Fruit fly (Drosophila melanogaster) whole organism, embryonic: ENCODE data around the gene GluProRS.

ENCODE experiments used
- ATbp ChIP-seq: fragments of 200-800 bp; sonication (Bioruptor generic); optimal IDR thresholded peaks from 2 replicates; lab custom pipeline; 2017; ENCODE audit warnings: missing biosample characterization, mild to moderate bottlenecking, missing genetic modification characterization, missing genetic modification reagents
- Antp ChIP-seq: fragments of 200-800 bp; sonication (Bioruptor generic); optimal IDR thresholded peaks from 3 replicates; lab custom pipeline; 2016; ENCODE audit warnings: missing biosample characterization, missing genetic modification characterization
- Blimp-1 ChIP-seq: fragments of 200-800 bp; sonication (Bioruptor generic); optimal IDR thresholded peaks from 3 replicates; lab custom pipeline; 2018; ENCODE audit warnings: missing biosample characterization, missing genetic modification characterization, mild to moderate bottlenecking, moderate library complexity, missing genetic modification reagents
- CG10147 ChIP-seq: fragments of 200-800 bp; sonication (Bioruptor generic); optimal IDR thresholded peaks from 2 replicates; lab custom pipeline; 2019; ENCODE audit warnings: missing biosample characterization, mild to moderate bottlenecking, missing genetic modification characterization, moderate library complexity
- CG10321 ChIP-seq: fragments of 200-800 bp; sonication (Bioruptor generic); IDR thresholded peaks from 2 replicates; pipeline ENCODE4 v1.3.6; 2022; ENCODE audit warnings: missing biosample characterization, missing genetic modification characterization
- CG10431 ChIP-seq: fragments of 200-800 bp; sonication (Bioruptor generic); optimal IDR thresholded peaks from 3 replicates; lab custom pipeline; 2018; ENCODE audit warnings: missing biosample characterization, mild to moderate bottlenecking, missing genetic modification characterization
- CG11456 ChIP-seq: fragments of 200-800 bp; sonication (Bioruptor generic); IDR thresholded peaks from 3 replicates; pipeline ENCODE4 v1.3.6; 2022; ENCODE audit warnings: missing biosample characterization, missing genetic modification characterization
- CG13624 ChIP-seq: fragments of 200-800 bp; sonication (Bioruptor generic); optimal IDR thresholded peaks from 2 replicates; lab custom pipeline; 2016; ENCODE audit warnings: missing biosample characterization, missing genetic modification characterization
- CG1602 ChIP-seq: fragments of 200-800 bp; sonication (Bioruptor generic); optimal IDR thresholded peaks from 3 replicates; lab custom pipeline; 2016; ENCODE audit warnings: missing biosample characterization, missing genetic modification characterization
- CG16779 ChIP-seq: fragments of 200-800 bp; sonication (Bioruptor generic); IDR thresholded peaks from 2 replicates; pipeline ENCODE4 v1.3.6; 2022; ENCODE audit warnings: missing biosample characterization, missing genetic modification characterization
- CG17829 ChIP-seq: fragments of 200-800 bp; optimal IDR thresholded peaks from 2 replicates; lab custom pipeline; 2019; ENCODE audit warnings: missing biosample characterization, mild to moderate bottlenecking, missing genetic modification characterization, moderate library complexity
- CG2202 ChIP-seq: fragments of 200-800 bp; sonication (Bioruptor generic); optimal IDR thresholded peaks from 2 replicates; lab custom pipeline; 2018; ENCODE audit warnings: missing biosample characterization, mild to moderate bottlenecking, missing genetic modification characterization
- CG31365 ChIP-seq: fragments of 200-800 bp; sonication (Bioruptor generic); optimal IDR thresholded peaks from 2 replicates; lab custom pipeline; 2018; ENCODE audit warnings: missing biosample characterization, mild to moderate bottlenecking, missing genetic modification characterization
- CG32772 ChIP-seq: fragments of 200-800 bp; sonication (Bioruptor generic); IDR thresholded peaks from 2 replicates; pipeline ENCODE4 v1.3.6; 2022; ENCODE audit warnings: missing biosample characterization, missing genetic modification characterization
- CG3281 ChIP-seq: fragments of 200-800 bp; sonication (Bioruptor generic); optimal IDR thresholded peaks from 3 replicates; lab custom pipeline; 2017; ENCODE audit warnings: missing biosample characterization, mild to moderate bottlenecking, missing genetic modification characterization
- CG4854 ChIP-seq: fragments of 200-800 bp; sonication (Bioruptor generic); optimal IDR thresholded peaks from 2 replicates; lab custom pipeline; 2016; ENCODE audit warnings: missing biosample characterization, missing genetic modification characterization, inconsistent platforms
- CG6765 ChIP-seq: fragments of 200-800 bp; sonication (Bioruptor generic); optimal IDR thresholded peaks from 3 replicates; lab custom pipeline; 2017; ENCODE audit warnings: missing biosample characterization, mild to moderate bottlenecking, missing genetic modification characterization
- CG7372 ChIP-seq: fragments of 200-800 bp; sonication (Bioruptor generic); IDR thresholded peaks from 2 replicates; pipeline ENCODE4 v1.3.6; 2022; ENCODE audit warnings: missing biosample characterization, missing genetic modification characterization
- CG8765 ChIP-seq: fragments of 200-800 bp; sonication (Bioruptor generic); IDR thresholded peaks from 2 replicates; pipeline ENCODE4 v1.3.6; 2022; ENCODE audit warnings: missing biosample characterization, missing genetic modification characterization
- CG9215 ChIP-seq: fragments of 200-800 bp; sonication (Bioruptor generic); IDR thresholded peaks from 2 replicates; pipeline ENCODE4 v1.3.6; 2022; ENCODE audit warnings: missing biosample characterization, missing genetic modification characterization
- Dad ChIP-seq: fragments of 200-800 bp; sonication (Bioruptor generic); optimal IDR thresholded peaks from 3 replicates; lab custom pipeline; 2016; ENCODE audit warnings: missing biosample characterization, missing genetic modification characterization
- Doc2 ChIP-seq: fragments of 200-800 bp; sonication (Bioruptor generic); IDR thresholded peaks from 2 replicates; pipeline ENCODE4 v1.3.6; 2022; ENCODE audit warnings: missing biosample characterization, missing genetic modification characterization
- Elba2 ChIP-seq: fragments of 200-800 bp; sonication (Bioruptor generic); optimal IDR thresholded peaks from 3 replicates; lab custom pipeline; 2016; ENCODE audit warnings: missing biosample characterization, missing genetic modification characterization
- HLH3B ChIP-seq: fragments of 200-800 bp; sonication (Bioruptor generic); IDR thresholded peaks from 2 replicates; pipeline ENCODE4 v1.3.6; 2022; ENCODE audit warnings: missing biosample characterization, missing genetic modification characterization
- Hr78 ChIP-seq, 2 experiments: fragments of 200-800 bp in 1 of 2; fragments of >200 bp in 1 of 2; sonication (Bioruptor generic) in 1 of 2; optimal IDR thresholded peaks; 2 replicates each; lab custom pipeline; 2017 to 2019; ENCODE audit warnings: missing biosample characterization in 2 of 2, missing genetic modification characterization in 2 of 2, mild to moderate bottlenecking in 1 of 2, moderate library complexity in 1 of 2
- MTF-1 ChIP-seq: fragments of 200-800 bp; sonication (Bioruptor generic); optimal IDR thresholded peaks from 2 replicates; lab custom pipeline; 2018; ENCODE audit warnings: missing biosample characterization, mild to moderate bottlenecking, missing genetic modification characterization, borderline replicate concordance
- Med ChIP-seq: fragments of 200-800 bp; sonication (Bioruptor generic); peaks from one replicate; lab custom pipeline; 2016; ENCODE audit warnings: missing biosample characterization, missing genetic modification characterization, mild to moderate bottlenecking, inconsistent platforms, moderate library complexity
- Myb ChIP-seq: fragments of 200-800 bp; sonication (Bioruptor generic); optimal IDR thresholded peaks from 2 replicates; lab custom pipeline; 2016; ENCODE audit warnings: missing biosample characterization, missing genetic modification characterization
- NK7.1 ChIP-seq: fragments of 200-800 bp; sonication (Bioruptor generic); optimal IDR thresholded peaks from 3 replicates; lab custom pipeline; 2016; ENCODE audit warnings: missing biosample characterization, missing genetic modification characterization
- Sox100B ChIP-seq: fragments of 200-800 bp; sonication (Bioruptor generic); optimal IDR thresholded peaks from 3 replicates; lab custom pipeline; 2018; ENCODE audit warnings: missing biosample characterization, mild to moderate bottlenecking, missing genetic modification characterization
- Ssrp ChIP-seq: fragments of 200-800 bp; sonication (Bioruptor generic); optimal IDR thresholded peaks from 2 replicates; lab custom pipeline; 2018; ENCODE audit warnings: missing biosample characterization, mild to moderate bottlenecking, missing genetic modification characterization, moderate library complexity
- cg ChIP-seq: fragments of 200-800 bp; sonication (Bioruptor generic); optimal IDR thresholded peaks from 3 replicates; lab custom pipeline; 2019; ENCODE audit warnings: missing biosample characterization, mild to moderate bottlenecking, missing genetic modification characterization, moderate library complexity
- ci ChIP-seq: fragments of 200-800 bp; sonication (Bioruptor generic); IDR thresholded peaks from 3 replicates; pipeline ENCODE4 v1.3.6; 2022; ENCODE audit warnings: missing biosample characterization, missing genetic modification characterization
- crol ChIP-seq: fragments of 200-800 bp; sonication (Bioruptor generic); IDR thresholded peaks from 2 replicates; pipeline ENCODE4 v1.3.6; 2022; ENCODE audit warnings: missing biosample characterization, missing genetic modification characterization
- dmrt11E ChIP-seq: fragments of 200-800 bp; sonication (Bioruptor generic); optimal IDR thresholded peaks from 3 replicates; lab custom pipeline; 2018; ENCODE audit warnings: missing biosample characterization, mild to moderate bottlenecking, missing genetic modification characterization, moderate library complexity
- fd64A ChIP-seq: fragments of 200-800 bp; sonication (Bioruptor generic); optimal IDR thresholded peaks from 3 replicates; lab custom pipeline; 2018; ENCODE audit warnings: missing biosample characterization, mild to moderate bottlenecking, missing genetic modification characterization
- gcm ChIP-seq: fragments of 200-800 bp; sonication (Bioruptor generic); optimal IDR thresholded peaks from 2 replicates; lab custom pipeline; 2019; ENCODE audit warnings: missing biosample characterization, mild to moderate bottlenecking, missing genetic modification characterization, moderate library complexity
- gcm2 ChIP-seq: fragments of 200-800 bp; sonication (Bioruptor generic); optimal IDR thresholded peaks from 2 replicates; lab custom pipeline; 2016; ENCODE audit warnings: missing biosample characterization, missing genetic modification characterization
- kni ChIP-seq: fragments of 200-800 bp; sonication (Bioruptor generic); optimal IDR thresholded peaks from 3 replicates; lab custom pipeline; 2017; ENCODE audit warnings: mild to moderate bottlenecking, missing biosample characterization, missing genetic modification reagents, missing genetic modification characterization
- p53 ChIP-seq: fragments of 200-800 bp; sonication (Bioruptor generic); optimal IDR thresholded peaks from 2 replicates; lab custom pipeline; 2016; ENCODE audit warnings: missing biosample characterization, missing genetic modification characterization
- psq ChIP-seq: fragments of 200-800 bp; sonication (Bioruptor generic); optimal IDR thresholded peaks from 2 replicates; lab custom pipeline; 2017; ENCODE audit warnings: missing biosample characterization, missing genetic modification characterization
- salm ChIP-seq: fragments of 200-800 bp; sonication (Bioruptor generic); optimal IDR thresholded peaks from 2 replicates; lab custom pipeline; 2018; ENCODE audit warnings: missing biosample characterization, mild to moderate bottlenecking, missing genetic modification characterization
- schlank ChIP-seq: fragments of 200-800 bp; sonication (Bioruptor generic); optimal IDR thresholded peaks from 2 replicates; lab custom pipeline; 2018; ENCODE audit warnings: missing biosample characterization, mild to moderate bottlenecking, missing genetic modification characterization
- sens ChIP-seq: fragments of 200-800 bp; sonication (Bioruptor generic); peaks from one replicate; lab custom pipeline; 2016; ENCODE audit warnings: missing biosample characterization, missing genetic modification characterization
- tap ChIP-seq: fragments of 200-800 bp; optimal IDR thresholded peaks from 3 replicates; lab custom pipeline; 2019; ENCODE audit warnings: missing biosample characterization, mild to moderate bottlenecking, missing genetic modification characterization, moderate library complexity
- tio ChIP-seq: fragments of 200-800 bp; sonication (Bioruptor generic); optimal IDR thresholded peaks from 2 replicates; lab custom pipeline; 2017; ENCODE audit warnings: missing biosample characterization, missing genetic modification characterization, inconsistent platforms
- unc-4 ChIP-seq: fragments of 200-800 bp; sonication (Bioruptor generic); IDR thresholded peaks from 2 replicates; pipeline ENCODE4 v1.3.6; 2022; ENCODE audit warnings: missing biosample characterization, missing genetic modification characterization; ENCODE audit not compliant: partially characterized antibody
- unpg ChIP-seq: fragments of 200-800 bp; sonication (Bioruptor generic); optimal IDR thresholded peaks from 3 replicates; lab custom pipeline; 2018; ENCODE audit warnings: missing biosample characterization, mild to moderate bottlenecking, missing genetic modification characterization, moderate library complexity
- vvl ChIP-seq: fragments of 200-800 bp; sonication (Bioruptor generic); IDR thresholded peaks from 2 replicates; pipeline ENCODE4 v1.3.6; 2022; ENCODE audit warnings: missing biosample characterization, missing genetic modification characterization

Gene GluProRS

dm6 chr3R:23971764-23972163, 13.6 kb upstream of the GluProRS start:
- TF ChIP-seq CG10321 (peak; percentile 56), Med (GFP tag; lab: Kevin White, UChicago) (peak; percentile 56), Doc2 (GFP tag; lab: Robert Waterston, UW) (0 out of 2 replicates have a peak, but pooled peaks have one; percentile 20), NK7.1 (no peak), kni (GFP tag; lab: Kevin White, UChicago) (no peak), CG11456 (peak; percentile 62; the same call in 1 of the 3 replicates), crol (GFP tag; lab: Robert Waterston, UW) (peak; percentile 68)

DNA sequence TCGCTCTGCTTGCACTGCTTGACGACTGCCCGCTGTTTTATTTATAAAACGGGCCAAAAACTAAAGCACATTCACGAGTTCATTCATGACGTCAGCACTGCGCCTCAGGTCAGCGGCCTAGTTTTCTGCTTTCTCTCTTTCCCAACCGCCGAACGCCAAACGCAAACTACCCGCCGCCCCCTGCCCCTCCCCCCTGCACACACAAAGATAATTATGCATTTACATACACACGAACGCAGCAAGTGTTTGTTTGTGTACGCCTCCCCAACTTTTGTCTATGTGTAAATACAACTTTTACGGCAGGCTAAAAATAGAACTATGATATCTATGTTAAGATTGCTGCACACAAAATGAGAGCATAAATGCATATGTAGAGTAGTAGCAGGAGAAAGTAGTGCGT, 13.0 kb upstream of the GluProRS start:
- TF ChIP-seq MTF-1 (GFP tag; lab: Kevin White, UChicago) (peak; percentile 11), CG31365 (tag; lab: Kevin White, UChicago) (peak; percentile 89), dmrt11E (tag; lab: Kevin White, UChicago) (no peak), ATbp (GFP tag; lab: Kevin White, UChicago) (peak; percentile 31), CG10147 (GFP tag; lab: Kevin White, UChicago) (no peak), salm (tag; lab: Kevin White, UChicago) (no peak), ci (peak; percentile 51; the same call in 1 of the 3 replicates), Elba2 (GFP tag; lab: Kevin White, UChicago) (no peak), crol (GFP tag; lab: Robert Waterston, UW) (peak; percentile 81), CG1602 (no peak), Hr78 (GFP tag; optimal IDR thresholded peaks at IDR 0.05; lab: Kevin White, UChicago) (peak in 1 of 2 experiments; percentile 43), cg (peak; percentile 60), CG17829 (tag; lab: Kevin White, UChicago) (no peak), Dad (GFP tag; lab: Kevin White, UChicago) (no peak), vvl (GFP tag; lab: Robert Waterston, UW) (peak; percentile 33; the same call in 1 of the 2 replicates), Blimp-1 (GFP tag; lab: Kevin White, UChicago) (peak; percentile 34), fd64A (GFP tag; lab: Kevin White, UChicago) (peak; percentile 11), CG16779 (GFP tag; lab: Robert Waterston, UW) (no peak), CG7372 (no peak), CG13624 (no peak)

- TF ChIP-seq CG4854 (no peak), CG32772 (GFP tag; lab: Robert Waterston, UW) (0 out of 2 replicates have a peak, but pooled peaks have one; percentile 16), CG10431 (no peak), unpg (GFP tag; lab: Kevin White, UChicago) (peak; percentile 61), CG11456 (0 out of 3 replicates have a peak, but pooled peaks have one; percentile 34), CG3281 (GFP tag; lab: Kevin White, UChicago) (peak; percentile 13), sens (GFP tag; lab: Kevin White, UChicago) (peak; percentile 64), Myb (GFP tag; lab: Kevin White, UChicago) (no peak), gcm (GFP tag; lab: Kevin White, UChicago) (peak; percentile 47), HLH3B (GFP tag; lab: Robert Waterston, UW) (peak; percentile 63), tap (tag; lab: Kevin White, UChicago) (peak; percentile 57), CG6765 (GFP tag; lab: Kevin White, UChicago) (no peak), tio (GFP tag; lab: Kevin White, UChicago) (no peak), Antp (GFP tag; lab: Kevin White, UChicago) (no peak), schlank (no peak), CG2202 (tag; lab: Kevin White, UChicago) (no peak), Ssrp (tag; lab: Kevin White, UChicago) (peak; percentile 51), unc-4 (GFP tag; lab: Robert Waterston, UW) (no peak), Sox100B (GFP tag; lab: Kevin White, UChicago) (peak; percentile 55), psq (GFP tag; lab: Kevin White, UChicago) (no peak), CG8765 (GFP tag; lab: Robert Waterston, UW) (no peak), CG9215 (GFP tag; lab: Robert Waterston, UW) (0 out of 2 replicates have a peak, but pooled peaks have one; percentile 27), p53 (GFP tag; lab: Kevin White, UChicago) (no peak), gcm2 (GFP tag; lab: Kevin White, UChicago) (no peak)
Observed at dm6 chr3R:23969449-23969848, 11.3 kb upstream of the GluProRS start.
